Fruit fly (Drosophila melanogaster): ENCODE results near the gene alpha-Man-IIa.

The alpha-Man-IIa gene

dm6 chr3R:9411928-9412640 is at the start of gene alpha-Man-IIa, which contains the start of gene Task7:
Gene alpha-Man-IIa (plus strand): TSS chr3R:9412548.
Gene Task7 (minus strand): TSS chr3R:9412293.
- TF ChIP-seq Hr4 (GFP tag; optimal IDR thresholded peaks at IDR 0.05) (no peak), Eip78C (GFP tag) (no peak), fkh (GFP tag; optimal IDR thresholded peaks at IDR 0.05) (peak; percentile 68), dsx (GFP tag; optimal IDR thresholded peaks at IDR 0.05; ENCODE audit: poor library complexity, severe bottlenecking) (no peak), Hr38 (GFP tag; optimal IDR thresholded peaks at IDR 0.05) (no peak), OdsH (GFP tag; optimal IDR thresholded peaks at IDR 0.05) (no peak), CG1621 (tag; optimal IDR thresholded peaks at IDR 0.05) (no peak), CG6792 (GFP tag; optimal IDR thresholded peaks at IDR 0.05) (no peak), Sox15 (GFP tag; optimal IDR thresholded peaks at IDR 0.05) (no peak), Eip93F (GFP tag; optimal IDR thresholded peaks at IDR 0.05) (peak; percentile 12), Ets21C (GFP tag; optimal IDR thresholded peaks at IDR 0.05) (no peak)

dm6 chr3R:9363066-9363719 is 49.2 kb upstream of the alpha-Man-IIa start, which contains the start of gene CG18473:
Gene CG18473 (plus strand): TSS chr3R:9363305.
- TF ChIP-seq Ets21C (GFP tag; optimal IDR thresholded peaks at IDR 0.05) (no peak), Blimp-1 (GFP tag; optimal IDR thresholded peaks at IDR 0.05) (no peak), Eip78C (GFP tag) (peak; percentile 65), CG4318 (GFP tag; optimal IDR thresholded peaks at IDR 0.05) (no peak), fkh (GFP tag; optimal IDR thresholded peaks at IDR 0.05) (peak; percentile 10), CG10669 (GFP tag; optimal IDR thresholded peaks at IDR 0.05) (no peak), svp (GFP tag) (peak; percentile 93), lz (GFP tag; optimal IDR thresholded peaks at IDR 0.05) (no peak), Sox15 (GFP tag; optimal IDR thresholded peaks at IDR 0.05) (no peak), fd85E (GFP tag; optimal IDR thresholded peaks at IDR 0.05) (no peak)

- TF ChIP-seq svp (GFP tag) (peak; percentile 94), pdm3 (GFP tag; optimal IDR thresholded peaks at IDR 0.05) (no peak), fd85E (GFP tag; optimal IDR thresholded peaks at IDR 0.05) (no peak)
Measured at dm6 chr3R:9365121-9365520, 47.2 kb upstream of the alpha-Man-IIa start, which contains the start of gene Srr. Gene Srr (plus strand): TSS chr3R:9365398.

- TF ChIP-seq CG10669 (GFP tag; optimal IDR thresholded peaks at IDR 0.05) (no peak), Eip93F (GFP tag; optimal IDR thresholded peaks at IDR 0.05) (peak; percentile 32), CG34406 (GFP tag; optimal IDR thresholded peaks at IDR 0.05) (no peak), CG9139 (GFP tag; optimal IDR thresholded peaks at IDR 0.05) (no peak), vri (GFP tag; optimal IDR thresholded peaks at IDR 0.05) (peak; percentile 76), Eip78C (GFP tag) (peak; percentile 39), CG6808 (GFP tag; optimal IDR thresholded peaks at IDR 0.05) (peak; percentile 2), CG8319 (GFP tag; optimal IDR thresholded peaks at IDR 0.05) (no peak)
Measured at dm6 chr3R:9365893-9366500, 46.4 kb upstream of the alpha-Man-IIa start.

dm6 chr3R:9370413-9370812 is 41.9 kb upstream of the alpha-Man-IIa start:
- TF ChIP-seq CG15336 (GFP tag; IDR thresholded peaks at IDR 0.05) (peak; percentile 53; the same call in 1 of the 2 replicates), Eip78C (GFP tag) (peak; percentile 71), cyc (GFP tag; optimal IDR thresholded peaks at IDR 0.05) (peak; percentile 21), net (GFP tag; optimal IDR thresholded peaks at IDR 0.05) (peak; percentile 11), CG8119 (GFP tag; IDR thresholded peaks at IDR 0.05) (peak; percentile 58; the same call in 2 of the 3 replicates), topi (GFP tag; optimal IDR thresholded peaks at IDR 0.05) (peak; percentile 7), Hr4 (GFP tag; optimal IDR thresholded peaks at IDR 0.05) (peak; percentile 50), CG11902 (GFP tag; optimal IDR thresholded peaks at IDR 0.05) (no peak), Ets21C (GFP tag; optimal IDR thresholded peaks at IDR 0.05) (no peak), CG3919 (GFP tag; optimal IDR thresholded peaks at IDR 0.05) (peak; percentile 5), CG3032 (tag; optimal IDR thresholded peaks at IDR 0.05) (no peak), CG6276 (GFP tag; optimal IDR thresholded peaks at IDR 0.05) (peak; percentile 36), CG31627 (GFP tag; optimal IDR thresholded peaks at IDR 0.05) (peak; percentile 13), Met (GFP tag; optimal IDR thresholded peaks at IDR 0.05) (peak; percentile 30), Hr39 (GFP tag; optimal IDR thresholded peaks at IDR 0.05) (peak; percentile 29)
